Worm (Caenorhabditis elegans): Measurements from ENCODE around the gene W07A12.4.
A peak's percentile ranks its signal among the peaks of the same experiment; 100 is the strongest.

W07A12.4 gene

ce11 chrII:9178811-9179210, 32.8 kb downstream of the W07A12.4 start:
- TF ChIP-seq nhr-28 (tag; optimal IDR thresholded peaks at IDR 0.05), result no peak
- no peak for TF ChIP-seq nhr-12 (tag; optimal IDR thresholded peaks at IDR 0.05)
- no peak for TF ChIP-seq ztf-11 (tag; optimal IDR thresholded peaks at IDR 0.05)
- TF ChIP-seq elt-3 (tag; optimal IDR thresholded peaks at IDR 0.05), result no peak
- TF ChIP-seq hlh-1 (tag; optimal IDR thresholded peaks at IDR 0.05), result no peak
- no peak for TF ChIP-seq cnd-1 (tag; optimal IDR thresholded peaks at IDR 0.05)
- TF ChIP-seq mep-1 (tag; optimal IDR thresholded peaks at IDR 0.05), result no peak
- TF ChIP-seq ceh-83 (GFP tag; optimal IDR thresholded peaks at IDR 0.05), result no peak
- TF ChIP-seq pha-4 (tag; optimal IDR thresholded peaks at IDR 0.05), result no peak
- TF ChIP-seq blmp-1 (tag; optimal IDR thresholded peaks at IDR 0.05), result no peak
- TF ChIP-seq mab-5 (tag; optimal IDR thresholded peaks at IDR 0.05), result no peak

ce11 chrII:9181155-9181554, 35.1 kb downstream of the W07A12.4 start:
- no peak for TF ChIP-seq ces-1 (GFP tag; optimal IDR thresholded peaks at IDR 0.05)
- no peak for TF ChIP-seq lin-32 (GFP tag; optimal IDR thresholded peaks at IDR 0.05)
- no peak for TF ChIP-seq nhr-12 (tag; optimal IDR thresholded peaks at IDR 0.05)
- TF ChIP-seq unc-120 (tag; optimal IDR thresholded peaks at IDR 0.05; ENCODE audit: poor library complexity, severe bottlenecking), result no peak
- no peak for TF ChIP-seq hlh-1 (tag; optimal IDR thresholded peaks at IDR 0.05)

ce11 chrII:9185915-9186314, 39.9 kb downstream of the W07A12.4 start:
- no peak for TF ChIP-seq flh-1 (GFP tag; optimal IDR thresholded peaks at IDR 0.05)
- no peak for TF ChIP-seq sptf-1 (tag; optimal IDR thresholded peaks at IDR 0.05)
- TF ChIP-seq ceh-43 (GFP tag; optimal IDR thresholded peaks at IDR 0.05), result no peak
- no peak for TF ChIP-seq drap-1 (GFP tag; optimal IDR thresholded peaks at IDR 0.05)
- peak; percentile 53 for TF ChIP-seq pha-4 (tag; optimal IDR thresholded peaks at IDR 0.05)
- no peak for TF ChIP-seq M03D4.4 (tag; optimal IDR thresholded peaks at IDR 0.05)

- TF ChIP-seq mab-5 (tag; optimal IDR thresholded peaks at IDR 0.05) (no peak), nhr-12 (tag; optimal IDR thresholded peaks at IDR 0.05) (no peak), flh-1 (GFP tag; optimal IDR thresholded peaks at IDR 0.05) (no peak), pha-4 (tag; optimal IDR thresholded peaks at IDR 0.05) (no peak), drap-1 (GFP tag; optimal IDR thresholded peaks at IDR 0.05) (no peak), sptf-1 (tag; optimal IDR thresholded peaks at IDR 0.05) (no peak), ztf-11 (tag; optimal IDR thresholded peaks at IDR 0.05) (no peak), ceh-83 (GFP tag; optimal IDR thresholded peaks at IDR 0.05) (no peak), lin-13 (tag; optimal IDR thresholded peaks at IDR 0.05) (no peak), blmp-1 (tag; optimal IDR thresholded peaks at IDR 0.05) (no peak), lin-32 (GFP tag; optimal IDR thresholded peaks at IDR 0.05) (no peak)
Observed at ce11 chrII:9188380-9188779, 42.3 kb downstream of the W07A12.4 start, which contains the start of gene sym-2. Gene sym-2 (minus strand): TSS chrII:9188480.

- TF ChIP-seq mls-2 (tag; optimal IDR thresholded peaks at IDR 0.05) (no peak), ceh-83 (GFP tag; optimal IDR thresholded peaks at IDR 0.05) (no peak), elt-3 (tag; optimal IDR thresholded peaks at IDR 0.05) (no peak), flh-1 (GFP tag; optimal IDR thresholded peaks at IDR 0.05) (no peak), unc-120 (tag; optimal IDR thresholded peaks at IDR 0.05; ENCODE audit: poor library complexity, severe bottlenecking) (no peak), cnd-1 (tag; optimal IDR thresholded peaks at IDR 0.05) (no peak)
Observed at ce11 chrII:9189648-9190047, 43.6 kb downstream of the W07A12.4 start.

ce11 chrII:9190513-9191099, 44.5 kb downstream of the W07A12.4 start:
- TF ChIP-seq elt-1 (tag; optimal IDR thresholded peaks at IDR 0.05; ENCODE audit: borderline replicate concordance, insufficient read depth) (peak; percentile 71), elt-3 (tag; optimal IDR thresholded peaks at IDR 0.05) (no peak), ham-2 (GFP tag; optimal IDR thresholded peaks at IDR 0.05) (peak; percentile 31), lin-32 (GFP tag; optimal IDR thresholded peaks at IDR 0.05) (no peak), unc-39 (tag; optimal IDR thresholded peaks at IDR 0.05) (no peak), unc-120 (tag; optimal IDR thresholded peaks at IDR 0.05; ENCODE audit: poor library complexity, severe bottlenecking) (no peak)

ce11 chrII:9194195-9194594, 48.1 kb downstream of the W07A12.4 start, which contains the start of gene twk-4:
Gene twk-4 (minus strand): TSS chrII:9194295.
- TF ChIP-seq lsy-2 (tag; optimal IDR thresholded peaks at IDR 0.05) (no peak), ceh-39 (tag; optimal IDR thresholded peaks at IDR 0.05) (no peak), nhr-237 (tag; optimal IDR thresholded peaks at IDR 0.05) (no peak), mab-5 (tag; optimal IDR thresholded peaks at IDR 0.05) (no peak), unc-120 (tag; optimal IDR thresholded peaks at IDR 0.05; ENCODE audit: poor library complexity, severe bottlenecking) (no peak), nhr-2 (tag; optimal IDR thresholded peaks at IDR 0.05) (no peak), ceh-83 (GFP tag; optimal IDR thresholded peaks at IDR 0.05) (no peak), tbx-8 (GFP tag; optimal IDR thresholded peaks at IDR 0.05) (no peak), ztf-11 (tag; optimal IDR thresholded peaks at IDR 0.05) (no peak), ham-2 (GFP tag; optimal IDR thresholded peaks at IDR 0.05) (no peak), lin-13 (tag; optimal IDR thresholded peaks at IDR 0.05) (no peak), flh-1 (GFP tag; optimal IDR thresholded peaks at IDR 0.05) (no peak), M03D4.4 (tag; optimal IDR thresholded peaks at IDR 0.05) (no peak)
